Fruit fly (Drosophila melanogaster): ENCODE results near the gene esc.
A peak's percentile ranks its signal among the peaks of the same experiment; 100 is the strongest.

Gene esc

DNA sequence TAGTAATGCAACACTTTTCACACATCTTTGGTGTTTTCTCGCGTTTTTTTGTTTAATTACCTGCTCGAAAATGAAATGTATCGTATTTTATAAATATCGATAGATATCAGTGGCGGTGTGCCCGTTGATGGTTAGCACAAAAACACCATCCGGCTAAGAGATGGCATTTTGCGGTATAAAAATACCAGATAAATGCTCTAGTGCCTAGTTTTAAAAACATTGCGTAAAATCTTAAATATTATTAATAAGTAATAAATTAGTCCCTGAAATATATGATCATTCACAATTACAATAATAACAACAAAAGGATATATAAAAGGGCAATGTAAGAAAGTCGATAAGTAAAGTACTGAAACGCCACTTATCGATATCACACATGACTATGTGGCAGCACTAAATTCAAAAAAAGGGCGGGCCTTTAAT is 15.5 kb downstream of the esc start, which contains the start of gene CycY:
Gene CycY, minus strand, starts transcription at position 116 of the 423 bp plus-strand sequence.
- TF ChIP-seq CG8159 (tag; optimal IDR thresholded peaks at IDR 0.05) (peak; percentile 1), CG13204 (GFP tag; optimal IDR thresholded peaks at IDR 0.05) (no peak)

DNA sequence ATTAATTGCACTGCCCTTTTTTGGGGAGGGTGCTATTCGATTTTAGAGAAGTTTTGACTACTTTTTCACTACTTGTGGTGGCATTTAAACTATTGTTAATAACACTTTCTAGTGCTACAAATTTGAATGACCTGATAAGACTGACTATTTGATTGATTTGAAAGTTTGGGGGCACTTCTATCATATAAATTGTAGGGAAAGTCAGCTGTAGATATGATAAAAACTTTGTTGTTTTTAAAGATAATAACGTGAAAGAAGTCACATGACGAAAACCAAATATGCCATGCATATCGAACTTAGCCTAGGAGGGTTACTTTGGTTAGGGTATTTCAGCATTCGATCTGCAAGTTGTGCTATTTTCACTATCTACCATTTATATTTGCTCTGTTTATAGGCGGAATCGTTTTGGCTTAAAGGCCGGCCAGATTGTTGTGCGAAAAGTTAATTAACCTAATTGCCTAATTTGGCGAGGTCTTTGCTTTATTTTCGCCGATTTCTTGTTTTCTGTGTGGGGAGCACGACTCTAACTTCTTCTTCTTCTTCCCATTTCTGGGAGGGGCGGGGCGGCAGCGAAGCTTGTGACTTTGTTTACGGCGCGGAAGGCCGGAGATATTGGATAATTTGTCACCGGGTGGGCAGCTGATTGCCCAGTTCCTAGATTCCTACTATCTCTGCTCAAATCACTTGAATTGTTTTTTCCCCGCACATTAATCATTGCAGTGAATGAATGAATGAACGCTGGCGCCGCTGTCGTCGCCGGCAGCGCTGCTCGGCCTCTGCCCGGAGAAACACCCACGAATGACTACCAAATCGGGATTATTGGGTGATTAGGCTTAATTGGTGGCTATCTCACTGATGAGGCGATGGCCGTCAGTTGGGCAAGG is 16.2 kb downstream of the esc start:
- TF ChIP-seq Ets98B (GFP tag; IDR thresholded peaks at IDR 0.05), result no peak
- TF ChIP-seq CG14655 (GFP tag; optimal IDR thresholded peaks at IDR 0.05), result peak; percentile 26
- peak; percentile 18 for TF ChIP-seq CG8301 (tag; optimal IDR thresholded peaks at IDR 0.05)
- TF ChIP-seq CG32121 (GFP tag; IDR thresholded peaks at IDR 0.05), result 0 out of 2 replicates have a peak, but pooled peaks have one; percentile 13

DNA sequence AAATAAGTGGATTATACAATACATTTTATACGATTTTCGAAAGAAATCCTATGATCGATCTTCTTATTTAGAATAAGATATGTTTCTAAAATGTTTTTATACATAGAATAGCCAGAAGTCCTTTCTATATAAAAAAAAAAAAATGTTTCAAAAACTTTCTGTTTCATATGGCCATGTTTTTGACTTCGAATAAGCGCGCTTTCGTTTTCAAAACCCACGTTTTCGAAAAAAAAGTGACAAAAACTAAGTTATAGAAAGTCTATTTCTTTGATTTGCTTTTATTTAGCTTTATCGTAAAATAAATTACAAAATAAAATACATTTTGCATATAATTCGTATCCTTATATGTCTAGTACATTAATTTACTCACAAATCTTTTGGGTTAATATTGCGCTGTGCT is 19.4 kb downstream of the esc start:
- no peak for TF ChIP-seq EcR (GFP tag; optimal IDR thresholded peaks at IDR 0.05)
- TF ChIP-seq CG8301 (tag; optimal IDR thresholded peaks at IDR 0.05), result no peak
- TF ChIP-seq fd96Ca (GFP tag; IDR thresholded peaks at IDR 0.05), result no peak

DNA sequence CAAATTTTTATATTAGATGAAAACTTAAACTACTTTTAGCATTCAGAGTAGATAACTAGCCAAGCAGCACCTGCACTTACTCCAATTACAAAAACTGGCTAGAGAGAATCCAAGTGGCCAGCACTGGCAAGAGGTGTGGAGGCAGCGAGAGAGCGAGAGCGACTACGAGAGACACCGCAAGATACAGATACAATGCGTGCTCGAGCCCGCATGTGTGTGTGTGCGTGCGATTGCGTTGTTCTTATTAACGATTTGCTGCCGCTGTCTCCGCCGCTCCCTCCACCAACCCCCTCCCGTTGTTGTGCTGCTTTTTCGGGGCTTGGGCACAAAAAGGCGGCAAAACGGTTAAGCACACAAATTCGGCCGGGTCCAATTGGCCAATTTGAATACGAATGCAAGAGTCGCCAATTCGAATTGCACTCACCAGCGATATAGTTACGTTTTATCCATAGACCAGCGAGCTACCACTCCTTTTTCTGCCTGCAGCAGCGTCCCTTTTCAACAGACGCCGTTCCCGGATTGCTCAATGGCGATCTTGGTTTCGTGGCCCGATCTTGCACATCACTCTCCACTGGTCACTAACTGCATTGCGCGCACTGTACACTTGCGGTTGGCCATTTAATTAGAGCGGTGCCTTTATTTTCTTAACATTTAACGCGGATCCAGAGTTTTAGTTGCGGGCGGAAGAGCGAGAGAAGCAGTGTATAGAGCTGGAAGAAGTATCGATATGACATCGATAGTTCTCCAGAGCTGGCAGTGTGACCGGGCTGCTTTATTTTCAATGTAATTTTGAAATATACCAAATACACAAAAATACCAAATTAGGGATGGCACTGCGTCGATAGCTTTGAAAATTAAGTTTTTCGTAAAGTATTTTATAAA is 20.3 kb downstream of the esc start, which contains the start of gene crol:
Gene crol, minus strand, starts transcription at position 737 of the 882 bp plus-strand sequence.
- TF ChIP-seq CG10348 (GFP tag; IDR thresholded peaks at IDR 0.05), result no peak
- peak; percentile 48; the same call in 1 of the 3 replicates for TF ChIP-seq CG4496 (GFP tag; IDR thresholded peaks at IDR 0.05)
- no peak for TF ChIP-seq gl (tag; optimal IDR thresholded peaks at IDR 0.05)
- peak; percentile 9 for TF ChIP-seq EcR (GFP tag; optimal IDR thresholded peaks at IDR 0.05)
- TF ChIP-seq fd96Ca (GFP tag; IDR thresholded peaks at IDR 0.05), result peak; percentile 64; the same call in 1 of the 3 replicates
- TF ChIP-seq CG8159 (tag; optimal IDR thresholded peaks at IDR 0.05), result no peak
- TF ChIP-seq CG13204 (GFP tag; optimal IDR thresholded peaks at IDR 0.05), result peak; percentile 84
- peak; percentile 39 for TF ChIP-seq D1 (tag; optimal IDR thresholded peaks at IDR 0.05)
- TF ChIP-seq CG32121 (GFP tag; IDR thresholded peaks at IDR 0.05), result peak; percentile 34; the same call in 1 of the 2 replicates
- TF ChIP-seq Ets98B (GFP tag; IDR thresholded peaks at IDR 0.05), result peak; percentile 19; the same call in 1 of the 2 replicates
- no peak for TF ChIP-seq CG9948 (tag; optimal IDR thresholded peaks at IDR 0.05)
- peak; percentile 54 for TF ChIP-seq CG12605 (GFP tag; IDR thresholded peaks at IDR 0.05)

DNA sequence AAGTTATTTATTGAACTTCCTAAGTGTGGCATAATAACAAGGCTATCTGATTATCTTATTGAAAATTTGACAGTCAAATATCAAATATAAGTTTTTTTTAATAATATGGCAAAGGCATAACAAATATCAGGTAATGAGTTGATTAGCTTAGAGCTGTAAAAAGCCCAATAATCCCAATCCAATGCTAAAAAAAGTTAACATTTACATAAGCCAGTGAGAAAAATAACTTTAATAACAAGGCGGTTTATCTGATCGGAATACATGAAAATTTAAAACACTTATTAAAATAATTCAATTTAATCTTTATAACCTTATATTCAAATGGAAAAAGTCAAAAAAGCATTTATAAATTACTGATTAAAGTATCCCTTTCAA is 20.9 kb downstream of the esc start:
- TF ChIP-seq CG4496 (GFP tag; IDR thresholded peaks at IDR 0.05), result no peak
- no peak for TF ChIP-seq Ets98B (GFP tag; IDR thresholded peaks at IDR 0.05)
- no peak for TF ChIP-seq CG34367 (tag; optimal IDR thresholded peaks at IDR 0.05)
- no peak for TF ChIP-seq gl (tag; optimal IDR thresholded peaks at IDR 0.05)
- no peak for TF ChIP-seq CG17806 (tag; optimal IDR thresholded peaks at IDR 0.05)
- TF ChIP-seq Snoo (tag; optimal IDR thresholded peaks at IDR 0.05), result no peak
- no peak for TF ChIP-seq fd96Ca (GFP tag; IDR thresholded peaks at IDR 0.05)

DNA sequence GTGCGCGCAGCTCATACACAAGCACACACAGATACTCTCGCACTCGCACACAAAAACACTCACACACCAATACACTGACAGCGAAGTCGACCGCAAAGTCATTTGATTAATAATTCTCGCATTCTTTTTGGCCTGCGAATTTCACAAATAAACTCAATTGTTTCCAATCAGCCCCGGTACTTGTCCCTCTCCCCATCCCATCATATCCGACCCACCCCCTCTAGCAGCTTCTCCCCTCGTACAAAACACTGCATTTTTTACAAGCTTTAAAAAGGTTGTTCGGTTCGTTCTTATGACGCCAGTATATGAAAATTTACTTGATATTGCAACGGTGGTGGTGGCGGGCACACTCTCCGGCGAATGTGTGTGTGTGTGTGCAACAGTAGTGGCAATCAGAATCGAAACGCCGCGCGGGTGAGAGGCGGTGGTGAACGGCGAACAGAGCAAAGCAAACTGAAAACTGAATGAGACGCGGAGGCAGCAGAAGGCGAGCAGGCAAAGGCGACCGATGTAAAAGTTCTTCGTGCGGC is 21.4 kb downstream of the esc start:
- TF ChIP-seq D1 (tag; optimal IDR thresholded peaks at IDR 0.05) (no peak), rn (GFP tag; IDR thresholded peaks at IDR 0.05) (no peak), CG15710 (tag; optimal IDR thresholded peaks at IDR 0.05) (no peak), CG8301 (tag; optimal IDR thresholded peaks at IDR 0.05) (no peak), Pif1B (GFP tag; optimal IDR thresholded peaks at IDR 0.05) (peak; percentile 44), gl (tag; optimal IDR thresholded peaks at IDR 0.05) (no peak), CG14655 (GFP tag; optimal IDR thresholded peaks at IDR 0.05) (peak; percentile 12), CG13204 (GFP tag; optimal IDR thresholded peaks at IDR 0.05) (peak; percentile 75), CG32121 (GFP tag; IDR thresholded peaks at IDR 0.05) (peak; percentile 70), CG10348 (GFP tag; IDR thresholded peaks at IDR 0.05) (no peak), Snoo (tag; optimal IDR thresholded peaks at IDR 0.05) (peak; percentile 5), Pif1A (GFP tag; optimal IDR thresholded peaks at IDR 0.05) (no peak), EcR (GFP tag; optimal IDR thresholded peaks at IDR 0.05) (peak; percentile 71), CG9948 (tag; optimal IDR thresholded peaks at IDR 0.05) (no peak), CG17806 (tag; optimal IDR thresholded peaks at IDR 0.05) (peak; percentile 9), fd96Ca (GFP tag; IDR thresholded peaks at IDR 0.05) (peak; percentile 60; the same call in 1 of the 3 replicates), CG12605 (GFP tag; IDR thresholded peaks at IDR 0.05) (peak; percentile 50), CG4496 (GFP tag; IDR thresholded peaks at IDR 0.05) (peak; percentile 51; the same call in 1 of the 3 replicates), CG8159 (tag; optimal IDR thresholded peaks at IDR 0.05) (no peak), CG34367 (tag; optimal IDR thresholded peaks at IDR 0.05) (no peak), Ets98B (GFP tag; IDR thresholded peaks at IDR 0.05) (peak; percentile 25)
